Fruit fly (Drosophila melanogaster) whole organism, embryonic: ENCODE data around the gene CG4733.

Experiments used
- BEAF-32 ChIP-seq: fragments of 200-800 bp; sonication (Bioruptor generic); optimal IDR thresholded peaks from 3 replicates; lab custom pipeline; 2017; ENCODE audit warnings: missing biosample characterization, missing genetic modification characterization, mild to moderate bottlenecking, moderate library complexity, missing genetic modification reagents
- Bteb2 ChIP-seq: fragments of 200-800 bp; sonication (Bioruptor generic); optimal IDR thresholded peaks from 2 replicates; lab custom pipeline; 2016; ENCODE audit warnings: missing biosample characterization, missing genetic modification characterization
- CG10147 ChIP-seq: fragments of 200-800 bp; sonication (Bioruptor generic); optimal IDR thresholded peaks from 2 replicates; lab custom pipeline; 2019; ENCODE audit warnings: missing biosample characterization, mild to moderate bottlenecking, missing genetic modification characterization, moderate library complexity
- CG12155 ChIP-seq: fragments of 200-800 bp; sonication (Bioruptor generic); optimal IDR thresholded peaks from 3 replicates; lab custom pipeline; 2016; ENCODE audit warnings: missing biosample characterization, missing genetic modification characterization
- CG12236 ChIP-seq: fragments of 200-800 bp; sonication (Bioruptor generic); optimal IDR thresholded peaks from 2 replicates; lab custom pipeline; 2016; ENCODE audit warnings: missing biosample characterization, missing genetic modification characterization
- CG13424 ChIP-seq: fragments of 200-800 bp; sonication (Bioruptor generic); optimal IDR thresholded peaks from 2 replicates; lab custom pipeline; 2019; ENCODE audit warnings: missing biosample characterization, mild to moderate bottlenecking, missing genetic modification characterization, moderate library complexity
- CG15269 ChIP-seq: fragments of 200-800 bp; sonication (Bioruptor generic); optimal IDR thresholded peaks from 2 replicates; lab custom pipeline; 2018; ENCODE audit warnings: missing biosample characterization, mild to moderate bottlenecking, missing genetic modification characterization, moderate library complexity
- CG17802 ChIP-seq: fragments of 200-800 bp; sonication (Bioruptor generic); optimal IDR thresholded peaks from 2 replicates; lab custom pipeline; 2018; ENCODE audit warnings: missing biosample characterization, mild to moderate bottlenecking, missing genetic modification characterization, moderate library complexity
- CG17912 ChIP-seq: fragments of 200-800 bp; sonication (Bioruptor generic); optimal IDR thresholded peaks from 2 replicates; lab custom pipeline; 2018; ENCODE audit warnings: missing biosample characterization, mild to moderate bottlenecking, missing genetic modification characterization
- CG18011 ChIP-seq: fragments of 200-800 bp; sonication (Bioruptor generic); optimal IDR thresholded peaks from 2 replicates; lab custom pipeline; 2017; ENCODE audit warnings: missing biosample characterization, missing genetic modification characterization, mild to moderate bottlenecking, moderate library complexity, missing genotype
- CG18476 ChIP-seq: fragments of 200-800 bp; sonication (Bioruptor generic); optimal IDR thresholded peaks from 2 replicates; lab custom pipeline; 2016; ENCODE audit warnings: missing biosample characterization, mild to moderate bottlenecking, missing genetic modification characterization
- CG2875 ChIP-seq: fragments of 200-800 bp; sonication (Bioruptor generic); optimal IDR thresholded peaks from 2 replicates; lab custom pipeline; 2017; ENCODE audit warnings: missing biosample characterization, mild to moderate bottlenecking, missing genetic modification characterization, missing genetic modification reagents
- CG2889 ChIP-seq: fragments of 200-800 bp; sonication (Bioruptor generic); IDR thresholded peaks from 3 replicates; pipeline ENCODE4 v1.3.6; 2022; ENCODE audit warnings: missing biosample characterization, missing genetic modification characterization
- CG32772 ChIP-seq: fragments of 200-800 bp; sonication (Bioruptor generic); IDR thresholded peaks from 2 replicates; pipeline ENCODE4 v1.3.6; 2022; ENCODE audit warnings: missing biosample characterization, missing genetic modification characterization
- CG3726 ChIP-seq: fragments of 200-800 bp; sonication (Bioruptor generic); IDR thresholded peaks from 3 replicates; pipeline ENCODE4, ENCODE4 v1.3.6; 2022; ENCODE audit warnings: missing biosample characterization, missing genetic modification characterization
- CG4282 ChIP-seq: fragments of 200-800 bp; sonication (Bioruptor generic); optimal IDR thresholded peaks from 2 replicates; lab custom pipeline; 2016; ENCODE audit warnings: missing biosample characterization, missing genetic modification characterization
- CG7556 ChIP-seq: fragments of 200-800 bp; sonication (Bioruptor generic); optimal IDR thresholded peaks from 2 replicates; lab custom pipeline; 2017; ENCODE audit warnings: missing biosample characterization, mild to moderate bottlenecking, missing genetic modification characterization
- CG8924 ChIP-seq: fragments of 200-800 bp; optimal IDR thresholded peaks from 3 replicates; lab custom pipeline; 2019; ENCODE audit warnings: missing biosample characterization, mild to moderate bottlenecking, missing genetic modification characterization, moderate library complexity
- CG9797 ChIP-seq: fragments of 200-800 bp; sonication (Bioruptor generic); optimal IDR thresholded peaks from 3 replicates; lab custom pipeline; 2018; ENCODE audit warnings: missing biosample characterization, mild to moderate bottlenecking, missing genetic modification characterization
- CrebB ChIP-seq: fragments of 200-800 bp; sonication (Bioruptor generic); optimal IDR thresholded peaks from 3 replicates; lab custom pipeline; 2018; ENCODE audit warnings: missing biosample characterization, mild to moderate bottlenecking, missing genetic modification characterization
- Ets65A ChIP-seq: fragments of 200-800 bp; sonication (Bioruptor generic); peaks from one replicate; lab custom pipeline; 2016; ENCODE audit warnings: missing biosample characterization, missing genetic modification characterization
- Ets97D ChIP-seq: fragments of 200-800 bp; sonication (Bioruptor generic); optimal IDR thresholded peaks from 3 replicates; lab custom pipeline; 2016; ENCODE audit warnings: missing biosample characterization, missing genetic modification characterization
- Fer1 ChIP-seq: fragments of 200-800 bp; sonication (Bioruptor generic); optimal IDR thresholded peaks from 2 replicates; lab custom pipeline; 2017; ENCODE audit warnings: missing biosample characterization, mild to moderate bottlenecking, missing genetic modification characterization
- Fer2 ChIP-seq: fragments of 200-800 bp; sonication (Bioruptor generic); optimal IDR thresholded peaks from 2 replicates; lab custom pipeline; 2018; ENCODE audit warnings: missing biosample characterization, mild to moderate bottlenecking, missing genetic modification characterization, moderate library complexity
- Gug ChIP-seq: fragments of 200-800 bp; sonication (Bioruptor generic); IDR thresholded peaks from 4 replicates; pipeline ENCODE4 v1.3.6; 2022; ENCODE audit warnings: missing biosample characterization, missing genetic modification characterization
- H2.0 ChIP-seq: fragments of 200-800 bp; sonication (Bioruptor generic); IDR thresholded peaks from 2 replicates; pipeline ENCODE4 v1.3.6; 2022; ENCODE audit warnings: missing biosample characterization, missing genetic modification characterization
- Hsf ChIP-seq: fragments of 200-800 bp; sonication (Bioruptor generic); optimal IDR thresholded peaks from 3 replicates; lab custom pipeline; 2016; ENCODE audit warnings: missing biosample characterization, missing genetic modification characterization
- Opbp ChIP-seq: fragments of 200-800 bp; sonication (Bioruptor generic); IDR thresholded peaks from 3 replicates; pipeline ENCODE4 v1.3.6; 2022; ENCODE audit warnings: missing biosample characterization, missing genetic modification characterization; ENCODE audit not compliant: partially characterized antibody
- Optix ChIP-seq: fragments of 200-800 bp; sonication (Bioruptor generic); IDR thresholded peaks from 3 replicates; pipeline ENCODE4 v1.3.6; 2022; ENCODE audit warnings: missing biosample characterization, missing genetic modification characterization
- Pdp1 ChIP-seq, 2 experiments: fragments of 200-800 bp; sonication (Bioruptor generic); optimal IDR thresholded peaks; 3 replicates each; lab custom pipeline; 2016; ENCODE audit warnings: missing biosample characterization in 2 of 2, missing genetic modification characterization in 2 of 2, mild to moderate bottlenecking in 1 of 2, moderate library complexity in 1 of 2
- Rfx ChIP-seq: fragments of 200-800 bp; sonication (Bioruptor generic); IDR thresholded peaks from 2 replicates; pipeline ENCODE4 v1.3.6; 2022; ENCODE audit warnings: missing biosample characterization, missing genetic modification characterization
- Side ChIP-seq: fragments of 200-800 bp; sonication (Bioruptor generic); optimal IDR thresholded peaks from 2 replicates; lab custom pipeline; 2016; ENCODE audit warnings: missing biosample characterization, missing genetic modification characterization
- TFAM ChIP-seq: fragments of 200-800 bp; sonication (Bioruptor generic); optimal IDR thresholded peaks from 2 replicates; lab custom pipeline; 2017; ENCODE audit warnings: missing biosample characterization, missing genetic modification characterization, inconsistent platforms
- Taf1 ChIP-seq: fragments of 200-800 bp; sonication (Bioruptor generic); IDR thresholded peaks from 2 replicates; pipeline ENCODE4 v1.3.6; 2022; ENCODE audit warnings: missing biosample characterization, missing genetic modification characterization
- YL-1 ChIP-seq: fragments of 200-800 bp; sonication (Bioruptor generic); optimal IDR thresholded peaks from 3 replicates; lab custom pipeline; 2017; ENCODE audit warnings: missing biosample characterization, mild to moderate bottlenecking, missing genetic modification characterization
- aop ChIP-seq: fragments of 200-800 bp; sonication (Bioruptor generic); IDR thresholded peaks from 2 replicates; pipeline ENCODE4 v1.3.6; 2022; ENCODE audit warnings: missing biosample characterization, missing genetic modification characterization
- chif ChIP-seq, 2 experiments: fragments of 200-800 bp; sonication (Bioruptor generic); optimal IDR thresholded peaks; 3 replicates each; lab custom pipeline; 2016; ENCODE audit warnings: missing biosample characterization in 2 of 2, missing genetic modification characterization in 2 of 2
- dan ChIP-seq: fragments of 200-800 bp; sonication (Bioruptor generic); IDR thresholded peaks from 2 replicates; pipeline ENCODE4 v1.3.6; 2022; ENCODE audit warnings: missing biosample characterization, missing genetic modification characterization
- dm ChIP-seq: fragments of 200-800 bp; sonication (Bioruptor generic); optimal IDR thresholded peaks from 3 replicates; lab custom pipeline; 2016; ENCODE audit warnings: missing biosample characterization, missing genetic modification characterization
- dmrt99B ChIP-seq: fragments of 200-800 bp; sonication (Bioruptor generic); optimal IDR thresholded peaks from 2 replicates; lab custom pipeline; 2018; ENCODE audit warnings: missing biosample characterization, mild to moderate bottlenecking, missing genetic modification characterization, moderate library complexity
- dysf ChIP-seq: fragments of 200-800 bp; sonication (Bioruptor generic); IDR thresholded peaks from 3 replicates; pipeline ENCODE4 v1.3.6; 2022; ENCODE audit warnings: missing biosample characterization, missing genetic modification characterization
- ewg ChIP-seq: fragments of 200-800 bp; sonication (Bioruptor generic); optimal IDR thresholded peaks from 3 replicates; lab custom pipeline; 2017; ENCODE audit warnings: mild to moderate bottlenecking, missing biosample characterization, missing genetic modification reagents, missing genetic modification characterization
- exex ChIP-seq: fragments of 200-800 bp; sonication (Bioruptor generic); optimal IDR thresholded peaks from 4 replicates; lab custom pipeline; 2018; ENCODE audit warnings: missing biosample characterization, mild to moderate bottlenecking, missing genetic modification characterization, moderate library complexity
- klu ChIP-seq: fragments of 200-800 bp; sonication (Bioruptor generic); IDR thresholded peaks from 2 replicates; pipeline ENCODE4 v1.3.6; 2022; ENCODE audit warnings: missing biosample characterization, missing genetic modification characterization
- nerfin-1 ChIP-seq: fragments of 200-800 bp; sonication (Bioruptor generic); optimal IDR thresholded peaks from 3 replicates; lab custom pipeline; 2019; ENCODE audit warnings: missing biosample characterization, mild to moderate bottlenecking, missing genetic modification characterization, moderate library complexity
- onecut ChIP-seq: fragments of 200-800 bp; sonication (Bioruptor generic); IDR thresholded peaks from 2 replicates; pipeline ENCODE4 v1.3.6; 2022; ENCODE audit warnings: missing biosample characterization, missing genetic modification characterization
- p53 ChIP-seq: fragments of 200-800 bp; sonication (Bioruptor generic); optimal IDR thresholded peaks from 2 replicates; lab custom pipeline; 2016; ENCODE audit warnings: missing biosample characterization, missing genetic modification characterization
- psq ChIP-seq: fragments of 200-800 bp; sonication (Bioruptor generic); optimal IDR thresholded peaks from 2 replicates; lab custom pipeline; 2017; ENCODE audit warnings: missing biosample characterization, missing genetic modification characterization
- repo ChIP-seq: fragments of 200-800 bp; sonication (Bioruptor generic); optimal IDR thresholded peaks from 2 replicates; lab custom pipeline; 2016; ENCODE audit warnings: missing biosample characterization, missing genetic modification characterization
- trh ChIP-seq: fragments of 200-800 bp; sonication (Bioruptor generic); optimal IDR thresholded peaks from 2 replicates; lab custom pipeline; 2016; ENCODE audit warnings: missing biosample characterization, missing genetic modification characterization
- wek ChIP-seq: fragments of 200-800 bp; sonication (Bioruptor generic); optimal IDR thresholded peaks from 3 replicates; lab custom pipeline; 2018; ENCODE audit warnings: missing biosample characterization, mild to moderate bottlenecking, missing genetic modification characterization, moderate library complexity

Gene CG4733

DNA sequence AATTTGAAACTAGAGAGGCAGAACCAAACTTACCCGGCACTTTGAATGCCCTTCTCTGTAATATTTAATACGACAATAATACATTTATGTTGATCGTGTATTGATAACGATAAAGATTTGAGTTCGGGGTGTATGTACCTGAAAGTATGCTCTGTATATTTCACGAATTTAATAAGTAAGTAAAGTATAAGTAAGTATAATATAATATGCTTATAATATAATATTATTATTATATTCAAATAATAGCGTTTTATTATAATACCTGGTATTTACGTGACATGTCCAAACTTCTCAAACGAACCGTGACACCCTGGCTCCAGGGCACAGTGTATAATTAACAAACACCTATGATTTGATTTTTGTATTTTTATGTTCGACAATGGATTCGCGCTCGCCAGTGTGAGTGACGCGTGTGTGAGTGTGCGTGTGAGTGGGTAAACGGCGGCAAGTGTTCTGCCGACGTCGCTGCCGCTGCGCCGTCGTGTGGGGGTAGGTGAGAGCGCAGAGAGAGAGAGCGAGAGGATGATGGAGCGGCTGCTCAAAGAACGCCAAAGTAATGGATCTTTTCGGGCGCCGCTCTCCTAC is 794 bp upstream of the CG4733 start (continued):
- peak; percentile 43 for TF ChIP-seq ewg (GFP tag; lab: Kevin White, UChicago)
- TF ChIP-seq CG10147, result peak; percentile 94
- TF ChIP-seq Bteb2 (GFP tag; lab: Kevin White, UChicago), result no peak
- peak; percentile 44 for TF ChIP-seq CrebB
- TF ChIP-seq CG12155 (GFP tag; lab: Kevin White, UChicago), result peak; percentile 57
- TF ChIP-seq Taf1 (GFP tag; lab: Robert Waterston, UW), result peak; percentile 66
- TF ChIP-seq trh (GFP tag; lab: Kevin White, UChicago), result no peak
- no peak for TF ChIP-seq CG4282 (GFP tag; lab: Kevin White, UChicago)
- no peak for TF ChIP-seq aop (GFP tag; lab: Robert Waterston, UW)
- TF ChIP-seq Gug (GFP tag; lab: Robert Waterston, UW), result peak; percentile 46; the same call in 1 of the 4 replicates
- TF ChIP-seq Fer2, result peak; percentile 49
- TF ChIP-seq chif (GFP tag; optimal IDR thresholded peaks at IDR 0.05; lab: Kevin White, UChicago), result no peak
- peak; percentile 79 for TF ChIP-seq dysf
- no peak for TF ChIP-seq dan
- no peak for TF ChIP-seq CG17802
- no peak for TF ChIP-seq Ets65A (GFP tag; lab: Kevin White, UChicago)
- TF ChIP-seq Opbp (GFP tag; lab: Robert Waterston, UW), result no peak
- TF ChIP-seq nerfin-1 (tag; lab: Kevin White, UChicago), result peak; percentile 31
- TF ChIP-seq Pdp1 (GFP tag; optimal IDR thresholded peaks at IDR 0.05; lab: Kevin White, UChicago), result peak in 1 of 2 experiments; percentile 34
- peak; percentile 74 for TF ChIP-seq CG13424 (tag; lab: Kevin White, UChicago)
- TF ChIP-seq exex (tag; lab: Kevin White, UChicago), result peak; percentile 69
- no peak for TF ChIP-seq wek (GFP tag; lab: Kevin White, UChicago)
- no peak for TF ChIP-seq CG17912
- TF ChIP-seq CG3726 (GFP tag; lab: Robert Waterston, UW), result no peak
- no peak for TF ChIP-seq p53
- TF ChIP-seq Hsf (GFP tag; lab: Kevin White, UChicago), result no peak
- peak; percentile 87 for TF ChIP-seq CG8924 (tag; lab: Kevin White, UChicago)
- TF ChIP-seq psq (GFP tag; lab: Kevin White, UChicago), result no peak
- TF ChIP-seq CG18476 (GFP tag; lab: Kevin White, UChicago), result peak; percentile 41
- peak; percentile 80 for TF ChIP-seq CG15269 (tag; lab: Kevin White, UChicago)
- peak; percentile 38; the same call in 1 of the 2 replicates for TF ChIP-seq onecut (GFP tag; lab: Robert Waterston, UW)
- peak; percentile 88 for TF ChIP-seq Fer1 (GFP tag; lab: Kevin White, UChicago)
- peak; percentile 87 for TF ChIP-seq dmrt99B
- no peak for TF ChIP-seq CG12236 (GFP tag; lab: Kevin White, UChicago)
- TF ChIP-seq CG7556 (GFP tag; lab: Kevin White, UChicago), result peak; percentile 81
- TF ChIP-seq Optix (GFP tag; lab: Robert Waterston, UW), result no peak
- peak; percentile 40 for TF ChIP-seq CG2875 (GFP tag; lab: Kevin White, UChicago)
- TF ChIP-seq BEAF-32 (GFP tag; lab: Kevin White, UChicago), result no peak
- no peak for TF ChIP-seq klu (GFP tag; lab: Robert Waterston, UW)
- TF ChIP-seq CG32772, result no peak
- TF ChIP-seq repo (GFP tag; lab: Kevin White, UChicago), result no peak
- peak; percentile 74 for TF ChIP-seq Rfx (GFP tag; lab: Robert Waterston, UW)
- TF ChIP-seq CG18011 (GFP tag; lab: Kevin White, UChicago), result peak; percentile 6
- TF ChIP-seq TFAM (GFP tag; lab: Kevin White, UChicago), result no peak
- no peak for TF ChIP-seq Side (GFP tag; lab: Kevin White, UChicago)
- TF ChIP-seq Ets97D (GFP tag; lab: Kevin White, UChicago), result no peak
- TF ChIP-seq CG2889, result 0 out of 3 replicates have a peak, but pooled peaks have one; percentile 17
- no peak for TF ChIP-seq YL-1 (GFP tag; lab: Kevin White, UChicago)
- TF ChIP-seq CG9797 (GFP tag; lab: Kevin White, UChicago), result no peak
- no peak for TF ChIP-seq dm (GFP tag; lab: Kevin White, UChicago)
- TF ChIP-seq H2.0 (GFP tag; lab: Robert Waterston, UW), result no peak; the same call in 1 of the 2 replicates
